Worm (Caenorhabditis elegans) whole organism, dauer: ENCODE results near the gene F42F12.14.

Source experiments
- unc-62 ChIP-seq: sonication (generic microtip); optimal IDR thresholded peaks from 2 replicates; lab custom pipeline; 2017; ENCODE audit warnings: missing biosample characterization, missing genetic modification reagents, missing genetic modification characterization

Gene F42F12.14

ce11 chrX:12337846-12338490 lies 10.5 kb upstream of the F42F12.14 start, which contains the start of gene srd-44:
Gene srd-44, plus strand, starts transcription at chrX:12338440.
- TF ChIP-seq unc-62 (GFP tag; lab: Kevin White, UChicago): no peak

ce11 chrX:12341338-12341737 lies 7.1 kb upstream of the F42F12.14 start, which contains the start of gene zig-2:
Gene zig-2, minus strand, starts transcription at chrX:12341438.
- no peak for TF ChIP-seq unc-62 (GFP tag; lab: Kevin White, UChicago)

ce11 chrX:12343279-12343678 lies 5.2 kb upstream of the F42F12.14 start, which contains the start of the genes nspc-9 and nspc-10:
Gene nspc-9, minus strand, starts transcription at chrX:12343379.
Gene nspc-10, plus strand, starts transcription at chrX:12343609.
- no peak for TF ChIP-seq unc-62 (GFP tag; lab: Kevin White, UChicago)

ce11 chrX:12346729-12347128 lies 1.7 kb upstream of the F42F12.14 start, which contains the start of gene F42F12.11:
Gene F42F12.11, plus strand, starts transcription at chrX:12347029.
- no peak for TF ChIP-seq unc-62 (GFP tag; lab: Kevin White, UChicago)

ce11 chrX:12347822-12348221 lies 607 bp upstream of the F42F12.14 start:
- TF ChIP-seq unc-62 (GFP tag; lab: Kevin White, UChicago): no peak

- TF ChIP-seq unc-62 (GFP tag; lab: Kevin White, UChicago): no peak
Observed at ce11 chrX:12350207-12350606, 1.8 kb downstream of the F42F12.14 start, which contains the start of gene F42F12.3. Gene F42F12.3, plus strand, starts transcription at chrX:12350578.

- TF ChIP-seq unc-62 (GFP tag; lab: Kevin White, UChicago): no peak
Observed at ce11 chrX:12352872-12353271, 4.4 kb downstream of the F42F12.14 start, which contains the start of gene F42F12.4. Gene F42F12.4, minus strand, starts transcription at chrX:12352947.

- no peak for TF ChIP-seq unc-62 (GFP tag; lab: Kevin White, UChicago)
Observed at ce11 chrX:12356581-12356980, 8.2 kb downstream of the F42F12.14 start, which contains the start of gene nspc-12. Gene nspc-12, minus strand, starts transcription at chrX:12356681.

ce11 chrX:12357127-12357526 lies 8.7 kb downstream of the F42F12.14 start, which contains the start of gene nspc-13:
Gene nspc-13, plus strand, starts transcription at chrX:12357427.
- TF ChIP-seq unc-62 (GFP tag; lab: Kevin White, UChicago): no peak

ce11 chrX:12358957-12359356 lies 10.5 kb downstream of the F42F12.14 start, which contains the start of gene nspc-14:
Gene nspc-14, minus strand, starts transcription at chrX:12359057.
- TF ChIP-seq unc-62 (GFP tag; lab: Kevin White, UChicago): no peak

- TF ChIP-seq unc-62 (GFP tag; lab: Kevin White, UChicago): no peak
Observed at ce11 chrX:12360444-12360843, 12.0 kb downstream of the F42F12.14 start, which contains the start of the genes nspc-15 and F19H6.6. Gene nspc-15, plus strand, starts transcription at chrX:12360744. Gene F19H6.6, plus strand, starts transcription at chrX:12360827.

- peak; percentile 33 for TF ChIP-seq unc-62 (GFP tag; lab: Kevin White, UChicago)
Observed at ce11 chrX:12362951-12363486, 14.6 kb downstream of the F42F12.14 start.

ce11 chrX:12364804-12365203 lies 16.4 kb downstream of the F42F12.14 start, which contains the start of gene F19H6.5:
Gene F19H6.5, minus strand, starts transcription at chrX:12364904.
- TF ChIP-seq unc-62 (GFP tag; lab: Kevin White, UChicago): no peak

ce11 chrX:12365388-12365787 lies 17.0 kb downstream of the F42F12.14 start, which contains the start of gene F19H6.4:
Gene F19H6.4, plus strand, starts transcription at chrX:12365688.
- TF ChIP-seq unc-62 (GFP tag; lab: Kevin White, UChicago): no peak

- TF ChIP-seq unc-62 (GFP tag; lab: Kevin White, UChicago): no peak
Observed at ce11 chrX:12367498-12367897, 19.1 kb downstream of the F42F12.14 start.

- TF ChIP-seq unc-62 (GFP tag; lab: Kevin White, UChicago): no peak
Observed at ce11 chrX:12371321-12371720, 22.9 kb downstream of the F42F12.14 start, which contains the start of gene rif-1.2. Gene rif-1.2, minus strand, starts transcription at chrX:12371421.
